Worm (Caenorhabditis elegans) whole organism, late embryonic: ENCODE data around the gene fbxa-36.

Experiments used
- C08G9.2 ChIP-seq: sonication (generic microtip); optimal IDR thresholded peaks from 2 replicates; lab custom pipeline; 2016; ENCODE audit warnings: mild to moderate bottlenecking, missing genetic modification characterization, moderate library complexity, missing compliant biosample characterization
- hlh-30 ChIP-seq: sonication (generic microtip); optimal IDR thresholded peaks from 2 replicates; lab custom pipeline; 2017; ENCODE audit warnings: antibody characterized with exemption, missing genetic modification characterization, missing compliant biosample characterization; ENCODE audit not compliant: insufficient read depth
- nhr-232 ChIP-seq: sonication (generic microtip); optimal IDR thresholded peaks from 2 replicates; lab custom pipeline; 2016; ENCODE audit warnings: missing genetic modification characterization, missing compliant biosample characterization
- pha-2 ChIP-seq: sonication (generic microtip); optimal IDR thresholded peaks from 2 replicates; lab custom pipeline; 2017; ENCODE audit warnings: mild to moderate bottlenecking, missing genetic modification characterization, missing compliant biosample characterization
- pqm-1 ChIP-seq: sonication (generic microtip); optimal IDR thresholded peaks from 2 replicates; lab custom pipeline; 2016; ENCODE audit warnings: missing genetic modification characterization, missing compliant biosample characterization
- sox-2 ChIP-seq: fragments of 200-800 bp; sonication (Bioruptor generic); IDR thresholded peaks from 2 replicates; pipeline ENCODE4 v1.3.6; 2022; ENCODE audit warnings: missing genetic modification reagents, missing genetic modification characterization, missing compliant biosample characterization
- syd-9 ChIP-seq: sonication (generic microtip); optimal IDR thresholded peaks from 2 replicates; lab custom pipeline; 2016; ENCODE audit warnings: mild to moderate bottlenecking, missing genetic modification characterization, moderate library complexity, missing compliant biosample characterization
- unc-55 ChIP-seq: sonication (generic microtip); optimal IDR thresholded peaks from 2 replicates; lab custom pipeline; 2017; ENCODE audit warnings: missing biosample characterization, missing genetic modification reagents, missing genetic modification characterization

- no peak for TF ChIP-seq nhr-232 (tag; lab: Kevin White, UChicago)
- TF ChIP-seq pha-2 (tag; lab: Kevin White, UChicago): no peak
- no peak for TF ChIP-seq syd-9 (tag; lab: Kevin White, UChicago)
- TF ChIP-seq sox-2 (GFP tag; lab: Robert Waterston, UW): no peak
- TF ChIP-seq C08G9.2: no peak
- TF ChIP-seq unc-55: no peak
- TF ChIP-seq pqm-1: no peak
- TF ChIP-seq hlh-30 (tag; lab: Kevin White, UChicago): no peak
Observed at ce11 chrIII:1284584-1285046, 8.4 kb downstream of the fbxa-36 start, which contains the start of gene fbxa-37.
